Worm (Caenorhabditis elegans): ENCODE data around the gene kap-1.

Gene kap-1

DNA sequence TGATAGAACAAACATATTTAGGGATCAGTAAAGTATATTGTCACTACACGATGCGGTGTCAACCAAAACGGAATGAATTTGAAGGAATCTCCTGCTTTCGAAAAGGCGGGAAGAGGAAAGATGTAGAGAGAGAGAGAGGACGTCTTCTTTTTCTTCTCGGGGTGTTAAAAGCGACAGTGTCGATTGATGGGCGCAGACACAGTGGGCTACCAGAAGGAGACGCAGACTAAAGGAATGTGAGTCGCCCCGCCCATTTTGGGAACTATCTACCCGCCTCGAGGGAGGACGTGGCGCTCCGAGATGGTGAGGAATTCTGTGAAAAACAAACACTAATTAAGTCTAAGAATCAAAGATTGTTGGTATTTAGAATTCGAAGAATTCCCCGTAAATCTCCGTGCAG is 39.2 kb upstream of the kap-1 start, which contains the start of the genes B0361.14 and B0361.9 (continued):
- no peak for TF ChIP-seq skn-1 (tag; optimal IDR thresholded peaks at IDR 0.05)
- TF ChIP-seq lin-39 (tag; optimal IDR thresholded peaks at IDR 0.05): no peak
- no peak for TF ChIP-seq unc-62 (GFP tag; optimal IDR thresholded peaks at IDR 0.05)
- no peak for TF ChIP-seq pqm-1 (tag; optimal IDR thresholded peaks at IDR 0.05)
- TF ChIP-seq sup-37 (GFP tag; optimal IDR thresholded peaks at IDR 0.05): no peak
- TF ChIP-seq dpl-1 (GFP tag; optimal IDR thresholded peaks at IDR 0.05): no peak
- TF ChIP-seq rnt-1 (tag; optimal IDR thresholded peaks at IDR 0.05): peak; percentile 0
- TF ChIP-seq fkh-8 (tag; optimal IDR thresholded peaks at IDR 0.05): no peak
- TF ChIP-seq lir-3 (tag; optimal IDR thresholded peaks at IDR 0.05; ENCODE audit: poor library complexity): no peak
- peak; percentile 94 for TF ChIP-seq blmp-1 (tag; optimal IDR thresholded peaks at IDR 0.05)
- TF ChIP-seq nhr-47 (tag; optimal IDR thresholded peaks at IDR 0.05): no peak
- TF ChIP-seq nhr-20 (tag; optimal IDR thresholded peaks at IDR 0.05): peak; percentile 47
- TF ChIP-seq dsc-1 (tag; optimal IDR thresholded peaks at IDR 0.05): no peak
- no peak for TF ChIP-seq xbp-1 (tag; optimal IDR thresholded peaks at IDR 0.05)
- no peak for TF ChIP-seq lin-13 (GFP tag; optimal IDR thresholded peaks at IDR 0.05)
- TF ChIP-seq zip-4 (GFP tag; optimal IDR thresholded peaks at IDR 0.05): no peak
- TF ChIP-seq fkh-4 (tag; optimal IDR thresholded peaks at IDR 0.05; ENCODE audit: borderline replicate concordance): no peak
- no peak for TF ChIP-seq mef-2 (tag; optimal IDR thresholded peaks at IDR 0.05)
- no peak for TF ChIP-seq efl-1 (optimal IDR thresholded peaks at IDR 0.05)
- TF ChIP-seq efl-1 (GFP tag; optimal IDR thresholded peaks at IDR 0.05 in 1 of 2): peak in 1 of 2 experiments; percentile 84
- TF ChIP-seq C34B4.2 (tag; optimal IDR thresholded peaks at IDR 0.05): no peak
- TF ChIP-seq ceh-8 (GFP tag; optimal IDR thresholded peaks at IDR 0.05): no peak
- TF ChIP-seq hpl-2 (GFP tag; optimal IDR thresholded peaks at IDR 0.05): no peak
- TF ChIP-seq irx-1 (tag; optimal IDR thresholded peaks at IDR 0.05): no peak
- TF ChIP-seq ceh-82 (tag; optimal IDR thresholded peaks at IDR 0.05): no peak
- TF ChIP-seq ceh-90 (tag; optimal IDR thresholded peaks at IDR 0.05): no peak
- no peak for TF ChIP-seq aly-2 (tag; optimal IDR thresholded peaks at IDR 0.05)
- TF ChIP-seq unc-130 (tag; optimal IDR thresholded peaks at IDR 0.05): no peak
- TF ChIP-seq grh-1 (GFP tag; IDR thresholded peaks at IDR 0.05): no peak; the same call in 1 of the 2 replicates
- no peak for TF ChIP-seq Y116A8C.19 (tag; optimal IDR thresholded peaks at IDR 0.05; ENCODE audit: borderline replicate concordance)
- TF ChIP-seq mab-9 (GFP tag; IDR thresholded peaks at IDR 0.05): no peak
- TF ChIP-seq nhr-84 (tag; optimal IDR thresholded peaks at IDR 0.05): no peak
- TF ChIP-seq isw-1 (GFP tag; IDR thresholded peaks at IDR 0.05): no peak
- TF ChIP-seq ces-1 (GFP tag; optimal IDR thresholded peaks at IDR 0.05): no peak
- no peak for TF ChIP-seq mdl-1 (tag; optimal IDR thresholded peaks at IDR 0.05)
- TF ChIP-seq ztf-4 (tag; optimal IDR thresholded peaks at IDR 0.05): no peak
- no peak for TF ChIP-seq jun-1 (tag; optimal IDR thresholded peaks at IDR 0.05)
- TF ChIP-seq nhr-12 (tag; optimal IDR thresholded peaks at IDR 0.05): no peak
- peak in 1 of 2 experiments; percentile 20 for TF ChIP-seq lin-35 (GFP tag; optimal IDR thresholded peaks at IDR 0.05)
- TF ChIP-seq mep-1 (tag; optimal IDR thresholded peaks at IDR 0.05): peak; percentile 1

DNA sequence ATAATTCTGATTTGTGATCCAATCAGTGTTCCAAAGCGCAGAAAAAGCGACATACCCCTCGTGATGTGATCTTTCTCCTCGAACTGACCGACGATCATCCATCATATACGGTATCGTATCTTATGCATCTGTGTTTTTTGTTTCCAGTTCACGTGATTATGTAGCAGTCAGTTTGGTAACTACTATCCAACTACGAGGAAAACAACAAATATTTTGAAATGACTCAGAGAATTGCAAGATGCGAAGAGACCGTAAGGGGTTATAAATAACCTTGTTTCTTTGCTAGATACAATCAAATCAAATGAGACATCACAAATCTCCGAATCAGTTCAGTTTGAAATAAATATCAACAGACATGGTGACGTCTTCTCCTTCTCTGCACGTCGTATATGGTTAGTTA is 38.5 kb upstream of the kap-1 start:
- peak in 3 of 6 experiments; percentile 27 to 90 (median 89) for TF ChIP-seq elt-3 (tag; optimal IDR thresholded peaks at IDR 0.05)
- no peak for TF ChIP-seq nhr-84 (tag; optimal IDR thresholded peaks at IDR 0.05)
- TF ChIP-seq nhr-71 (tag; optimal IDR thresholded peaks at IDR 0.05): peak; percentile 85
- no peak for TF ChIP-seq irx-1 (tag; optimal IDR thresholded peaks at IDR 0.05)
- TF ChIP-seq pqm-1 (tag; optimal IDR thresholded peaks at IDR 0.05): no peak
- TF ChIP-seq nhr-47 (tag; optimal IDR thresholded peaks at IDR 0.05): peak; percentile 54
- TF ChIP-seq nhr-12 (tag; optimal IDR thresholded peaks at IDR 0.05): no peak
- no peak for TF ChIP-seq nhr-28 (tag; optimal IDR thresholded peaks at IDR 0.05)
- TF ChIP-seq elt-2 (tag; optimal IDR thresholded peaks at IDR 0.05): no peak
- TF ChIP-seq lin-35 (GFP tag; optimal IDR thresholded peaks at IDR 0.05): peak in 1 of 2 experiments; percentile 59
- TF ChIP-seq tbx-2 (tag; optimal IDR thresholded peaks at IDR 0.05): peak; percentile 63
- TF ChIP-seq efl-3 (GFP tag; optimal IDR thresholded peaks at IDR 0.05): peak; percentile 38
- peak; percentile 64 for TF ChIP-seq blmp-1 (tag; optimal IDR thresholded peaks at IDR 0.05)
- TF ChIP-seq snu-23 (GFP tag; optimal IDR thresholded peaks at IDR 0.05): peak; percentile 59
- peak; percentile 89 for TF ChIP-seq nhr-20 (tag; optimal IDR thresholded peaks at IDR 0.05)
- TF ChIP-seq dpl-1 (GFP tag; optimal IDR thresholded peaks at IDR 0.05): peak in 1 of 3 experiments; percentile 39
- peak; percentile 31 for TF ChIP-seq lin-13 (GFP tag; optimal IDR thresholded peaks at IDR 0.05)
- no peak for TF ChIP-seq egl-27 (tag; optimal IDR thresholded peaks at IDR 0.05)
- peak; percentile 69 for TF ChIP-seq C16A3.4 (tag; optimal IDR thresholded peaks at IDR 0.05)
- TF ChIP-seq ceh-90 (tag; optimal IDR thresholded peaks at IDR 0.05): no peak
- peak; percentile 36; the same call in 1 of the 2 replicates for TF ChIP-seq grh-1 (GFP tag; IDR thresholded peaks at IDR 0.05)
- TF ChIP-seq aha-1 (tag; optimal IDR thresholded peaks at IDR 0.05): no peak
- peak; percentile 84 for TF ChIP-seq nhr-90 (tag; optimal IDR thresholded peaks at IDR 0.05; ENCODE audit: poor library complexity)
- no peak for TF ChIP-seq lir-3 (tag; optimal IDR thresholded peaks at IDR 0.05; ENCODE audit: poor library complexity)
- peak; percentile 99 for TF ChIP-seq nhr-85 (tag)
